Fruit fly (Drosophila melanogaster) whole organism, embryonic: ENCODE results near the gene Shaw.

Experiments
- Aef1 ChIP-seq: fragments of 200-800 bp; sonication (Bioruptor generic); IDR thresholded peaks from 3 replicates; pipeline ENCODE4 v1.3.6; 2022; ENCODE audit warnings: missing biosample characterization, missing genetic modification characterization
- CG10267 ChIP-seq: fragments of 200-800 bp; sonication (Bioruptor generic); optimal IDR thresholded peaks from 2 replicates; lab custom pipeline; 2018; ENCODE audit warnings: missing biosample characterization, mild to moderate bottlenecking, missing genetic modification characterization, moderate library complexity
- CG12744 ChIP-seq: fragments of 200-800 bp; sonication (Bioruptor generic); optimal IDR thresholded peaks from 2 replicates; lab custom pipeline; 2016; ENCODE audit warnings: missing biosample characterization, missing genetic modification characterization
- CG15073 ChIP-seq: fragments of 200-800 bp; sonication (Bioruptor generic); optimal IDR thresholded peaks from 2 replicates; lab custom pipeline; 2016; ENCODE audit warnings: missing biosample characterization, missing genetic modification characterization
- CG16779 ChIP-seq: fragments of 200-800 bp; sonication (Bioruptor generic); IDR thresholded peaks from 2 replicates; pipeline ENCODE4 v1.3.6; 2022; ENCODE audit warnings: missing biosample characterization, missing genetic modification characterization
- CG17385 ChIP-seq: fragments of 200-800 bp; sonication (Bioruptor generic); optimal IDR thresholded peaks from 3 replicates; lab custom pipeline; 2018; ENCODE audit warnings: missing biosample characterization, mild to moderate bottlenecking, missing genetic modification characterization
- CG18011 ChIP-seq: fragments of 200-800 bp; sonication (Bioruptor generic); optimal IDR thresholded peaks from 2 replicates; lab custom pipeline; 2017; ENCODE audit warnings: missing biosample characterization, missing genetic modification characterization, mild to moderate bottlenecking, moderate library complexity, missing genotype
- CG18262 ChIP-seq: fragments of 200-800 bp; optimal IDR thresholded peaks from 3 replicates; lab custom pipeline; 2019; ENCODE audit warnings: missing biosample characterization, mild to moderate bottlenecking, missing genetic modification characterization, moderate library complexity
- CG18619 ChIP-seq: fragments of 200-800 bp; sonication (Bioruptor generic); optimal IDR thresholded peaks from 3 replicates; lab custom pipeline; 2017; ENCODE audit warnings: missing biosample characterization, mild to moderate bottlenecking, missing genetic modification characterization
- CG2129 ChIP-seq: fragments of 200-800 bp; sonication (Bioruptor generic); IDR thresholded peaks from 2 replicates; pipeline ENCODE4 v1.3.6; 2022; ENCODE audit warnings: missing biosample characterization, missing genetic modification characterization; ENCODE audit not compliant: partially characterized antibody
- CG2678 ChIP-seq: fragments of 200-800 bp; sonication (Bioruptor generic); optimal IDR thresholded peaks from 3 replicates; lab custom pipeline; 2019; ENCODE audit warnings: missing biosample characterization, mild to moderate bottlenecking, missing genetic modification characterization, moderate library complexity
- CG2712 ChIP-seq: fragments of 200-800 bp; optimal IDR thresholded peaks from 3 replicates; lab custom pipeline; 2019; ENCODE audit warnings: missing biosample characterization, mild to moderate bottlenecking, missing genetic modification characterization, moderate library complexity
- CG30020 ChIP-seq: fragments of 200-800 bp; optimal IDR thresholded peaks from 2 replicates; lab custom pipeline; 2019; ENCODE audit warnings: missing biosample characterization, mild to moderate bottlenecking, missing genetic modification characterization, moderate library complexity
- CG31365 ChIP-seq: fragments of 200-800 bp; sonication (Bioruptor generic); optimal IDR thresholded peaks from 2 replicates; lab custom pipeline; 2018; ENCODE audit warnings: missing biosample characterization, mild to moderate bottlenecking, missing genetic modification characterization
- CG4707 ChIP-seq: fragments of 200-800 bp; sonication (Bioruptor generic); optimal IDR thresholded peaks from 2 replicates; lab custom pipeline; 2018; ENCODE audit warnings: missing biosample characterization, mild to moderate bottlenecking, missing genetic modification characterization, moderate library complexity
- CG6791 ChIP-seq: fragments of 200-800 bp; sonication (Bioruptor generic); IDR thresholded peaks from 3 replicates; pipeline ENCODE4 v1.3.6; 2022; ENCODE audit warnings: missing biosample characterization, missing genetic modification characterization; ENCODE audit not compliant: partially characterized antibody
- Dip2 ChIP-seq: fragments of 200-800 bp; sonication (Bioruptor generic); IDR thresholded peaks from 2 replicates; pipeline ENCODE4 v1.3.6; 2022; ENCODE audit warnings: missing biosample characterization, missing genetic modification characterization
- Dip3 ChIP-seq: fragments of 200-800 bp; sonication (Bioruptor generic); optimal IDR thresholded peaks from 3 replicates; lab custom pipeline; 2016; ENCODE audit warnings: missing biosample characterization, missing genetic modification characterization
- Dp ChIP-seq: fragments of 200-800 bp; sonication (Bioruptor generic); optimal IDR thresholded peaks from 2 replicates; lab custom pipeline; 2018; ENCODE audit warnings: missing biosample characterization, mild to moderate bottlenecking, missing genetic modification characterization, moderate library complexity
- E2f1 ChIP-seq: fragments of 200-800 bp; sonication (Bioruptor generic); IDR thresholded peaks from 2 replicates; pipeline ENCODE4 v1.3.6; 2022; ENCODE audit warnings: missing biosample characterization, missing genetic modification characterization
- MESR4 ChIP-seq: fragments of 200-800 bp; sonication (Bioruptor generic); optimal IDR thresholded peaks from 2 replicates; lab custom pipeline; 2018; ENCODE audit warnings: missing biosample characterization, mild to moderate bottlenecking, missing genetic modification characterization, moderate library complexity
- Max ChIP-seq: fragments of 200-800 bp; sonication (Bioruptor generic); optimal IDR thresholded peaks from 2 replicates; lab custom pipeline; 2016; ENCODE audit warnings: missing biosample characterization, mild to moderate bottlenecking, missing genetic modification characterization
- NFAT ChIP-seq: fragments of 200-800 bp; sonication (Bioruptor generic); IDR thresholded peaks from 2 replicates; pipeline ENCODE4 v1.3.6; 2022; ENCODE audit warnings: missing biosample characterization, missing genetic modification characterization
- Oli ChIP-seq: fragments of 200-800 bp; sonication (Bioruptor generic); optimal IDR thresholded peaks from 2 replicates; lab custom pipeline; 2018; ENCODE audit warnings: missing biosample characterization, mild to moderate bottlenecking, missing genetic modification characterization, moderate library complexity
- Ptx1 ChIP-seq: fragments of 200-800 bp; sonication (Bioruptor generic); IDR thresholded peaks from 2 replicates; pipeline ENCODE4 v1.3.6; 2022; ENCODE audit warnings: missing biosample characterization, missing genetic modification characterization
- Sox100B ChIP-seq: fragments of 200-800 bp; sonication (Bioruptor generic); optimal IDR thresholded peaks from 3 replicates; lab custom pipeline; 2018; ENCODE audit warnings: missing biosample characterization, mild to moderate bottlenecking, missing genetic modification characterization
- Taf1 ChIP-seq: fragments of 200-800 bp; sonication (Bioruptor generic); IDR thresholded peaks from 2 replicates; pipeline ENCODE4 v1.3.6; 2022; ENCODE audit warnings: missing biosample characterization, missing genetic modification characterization
- ab ChIP-seq: fragments of 200-800 bp; sonication (Bioruptor generic); optimal IDR thresholded peaks from 2 replicates; lab custom pipeline; 2016; ENCODE audit warnings: missing biosample characterization, missing genetic modification characterization
- al ChIP-seq: fragments of 200-800 bp; sonication (Bioruptor generic); IDR thresholded peaks from 2 replicates; pipeline ENCODE4 v1.3.6; 2022; ENCODE audit warnings: missing biosample characterization, missing genetic modification characterization
- ara ChIP-seq: fragments of 200-800 bp; sonication (Bioruptor generic); IDR thresholded peaks from 2 replicates; pipeline ENCODE4 v1.3.6; 2022; ENCODE audit warnings: missing biosample characterization, missing genetic modification characterization
- az2 ChIP-seq: fragments of 200-800 bp; sonication (Bioruptor generic); optimal IDR thresholded peaks from 3 replicates; lab custom pipeline; 2016; ENCODE audit warnings: missing biosample characterization, missing genetic modification characterization
- bab2 ChIP-seq: fragments of 200-800 bp; sonication (Bioruptor generic); optimal IDR thresholded peaks from 2 replicates; lab custom pipeline; 2016; ENCODE audit warnings: missing biosample characterization, missing genetic modification characterization
- ewg ChIP-seq: fragments of 200-800 bp; sonication (Bioruptor generic); optimal IDR thresholded peaks from 3 replicates; lab custom pipeline; 2017; ENCODE audit warnings: mild to moderate bottlenecking, missing biosample characterization, missing genetic modification reagents, missing genetic modification characterization
- fu2 ChIP-seq: fragments of 200-800 bp; sonication (Bioruptor generic); optimal IDR thresholded peaks from 2 replicates; lab custom pipeline; 2016; ENCODE audit warnings: missing biosample characterization, missing genetic modification characterization
- gfzf ChIP-seq: fragments of 200-800 bp; sonication (Bioruptor generic); optimal IDR thresholded peaks from 2 replicates; lab custom pipeline; 2016; ENCODE audit warnings: missing biosample characterization, mild to moderate bottlenecking, missing genetic modification characterization, moderate library complexity
- gt ChIP-seq: fragments of 200-800 bp; sonication (Bioruptor generic); IDR thresholded peaks from 2 replicates; pipeline ENCODE4 v1.3.6; 2022; ENCODE audit warnings: missing biosample characterization, missing genetic modification characterization
- hkb ChIP-seq, 2 experiments: fragments of 200-800 bp in 1 of 2; fragments of >200 bp in 1 of 2; sonication (Bioruptor generic) in 1 of 2; IDR thresholded peaks in 1 of 2; optimal IDR thresholded peaks in 1 of 2; 2 replicates each; pipeline versions ENCODE4 v1.3.6 to Lab custom; 2017 to 2022; ENCODE audit warnings: missing biosample characterization in 1 of 2, missing genetic modification characterization in 1 of 2
- insv ChIP-seq, 2 experiments: fragments of 200-800 bp; sonication (Bioruptor generic); optimal IDR thresholded peaks; 3 replicates each; lab custom pipeline; 2016 to 2018; ENCODE audit warnings: missing biosample characterization in 2 of 2, missing genetic modification characterization in 2 of 2
- lmd ChIP-seq: fragments of 200-800 bp; sonication (Bioruptor generic); IDR thresholded peaks from 2 replicates; pipeline ENCODE4 v1.3.6; 2022; ENCODE audit warnings: missing biosample characterization, missing genetic modification characterization
- mam ChIP-seq: fragments of 200-800 bp; sonication (Bioruptor generic); optimal IDR thresholded peaks from 3 replicates; lab custom pipeline; 2016; ENCODE audit warnings: missing biosample characterization, missing genetic modification characterization
- onecut ChIP-seq: fragments of 200-800 bp; sonication (Bioruptor generic); IDR thresholded peaks from 2 replicates; pipeline ENCODE4 v1.3.6; 2022; ENCODE audit warnings: missing biosample characterization, missing genetic modification characterization
- pum ChIP-seq: fragments of 200-800 bp; sonication (Bioruptor generic); optimal IDR thresholded peaks from 2 replicates; lab custom pipeline; 2016; ENCODE audit warnings: missing biosample characterization, missing genetic modification characterization
- sd ChIP-seq: fragments of 200-800 bp; sonication (Bioruptor generic); optimal IDR thresholded peaks from 3 replicates; lab custom pipeline; 2018; ENCODE audit warnings: missing biosample characterization, mild to moderate bottlenecking, missing genetic modification characterization, moderate library complexity
- tll ChIP-seq, 2 experiments: fragments of 200-800 bp in 1 of 2; fragments of >200 bp in 1 of 2; sonication (Bioruptor generic) in 1 of 2; optimal IDR thresholded peaks; 2 replicates each; lab custom pipeline; 2017 to 2019; ENCODE audit warnings: missing biosample characterization in 2 of 2, missing genetic modification characterization in 2 of 2, mild to moderate bottlenecking in 1 of 2, moderate library complexity in 1 of 2
- trem ChIP-seq: fragments of 200-800 bp; optimal IDR thresholded peaks from 3 replicates; lab custom pipeline; 2019; ENCODE audit warnings: missing biosample characterization, mild to moderate bottlenecking, missing genetic modification characterization, moderate library complexity
- twi ChIP-seq: fragments of 200-800 bp; optimal IDR thresholded peaks from 2 replicates; lab custom pipeline; 2019; ENCODE audit warnings: missing biosample characterization, mild to moderate bottlenecking, missing genetic modification characterization, moderate library complexity
- unc-4 ChIP-seq: fragments of 200-800 bp; sonication (Bioruptor generic); IDR thresholded peaks from 2 replicates; pipeline ENCODE4 v1.3.6; 2022; ENCODE audit warnings: missing biosample characterization, missing genetic modification characterization; ENCODE audit not compliant: partially characterized antibody
- usp ChIP-seq: fragments of >200 bp; optimal IDR thresholded peaks from 2 replicates; lab custom pipeline; 2017; ENCODE audit warnings: missing biosample characterization, missing genetic modification characterization
- wor ChIP-seq: fragments of 200-800 bp; sonication (Bioruptor generic); IDR thresholded peaks from 2 replicates; pipeline ENCODE4 v1.3.6; 2022; ENCODE audit warnings: missing biosample characterization, missing genetic modification characterization

The Shaw gene

DNA sequence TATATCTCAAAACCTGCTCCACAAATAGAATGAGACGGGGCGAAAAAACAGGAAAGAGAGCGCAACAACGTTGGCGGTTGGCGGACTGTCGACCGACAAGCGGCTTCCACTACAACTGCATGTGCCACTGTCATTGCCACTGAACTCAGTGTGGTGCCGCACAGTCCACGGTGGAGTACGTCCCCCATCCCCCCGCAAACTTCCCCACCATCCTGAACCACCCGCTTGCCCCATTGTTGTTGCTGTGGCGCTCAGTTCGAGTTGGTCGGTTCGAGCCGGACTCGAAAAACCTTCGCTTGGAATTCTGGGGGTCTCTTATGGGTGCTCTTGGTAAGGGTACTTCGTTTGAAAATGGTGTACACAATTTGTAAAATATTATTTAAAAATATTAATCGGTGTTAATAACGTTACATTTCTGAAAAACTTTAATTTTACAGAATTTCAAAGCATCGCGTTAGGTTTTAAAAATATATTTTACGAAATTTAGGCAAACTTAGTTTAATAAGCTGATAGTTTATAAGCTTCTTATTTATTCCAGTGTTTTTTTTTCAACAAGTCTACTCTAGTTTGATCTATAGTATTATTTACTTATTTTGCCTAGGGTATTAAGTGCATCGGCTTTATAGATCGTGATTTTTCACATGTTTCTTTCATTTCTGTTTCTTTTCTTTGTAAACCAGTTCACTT is 55.1 kb downstream of the Shaw start (continued):
- TF ChIP-seq bab2 (GFP tag; lab: Kevin White, UChicago) (no peak), CG18011 (GFP tag; lab: Kevin White, UChicago) (no peak), CG2129 (GFP tag; lab: Robert Waterston, UW) (no peak), Sox100B (GFP tag; lab: Kevin White, UChicago) (peak; percentile 45), tll (GFP tag; optimal IDR thresholded peaks at IDR 0.05; lab: Kevin White, UChicago) (no peak), CG31365 (no peak), pum (GFP tag; lab: Kevin White, UChicago) (peak; percentile 18), Max (GFP tag; lab: Kevin White, UChicago) (peak; percentile 16), CG2678 (tag; lab: Kevin White, UChicago) (peak; percentile 82), onecut (0 out of 2 replicates have a peak, but pooled peaks have one; percentile 18), CG16779 (GFP tag; lab: Robert Waterston, UW) (no peak), gfzf (GFP tag; lab: Kevin White, UChicago) (no peak), ara (no peak), CG30020 (tag; lab: Kevin White, UChicago) (peak; percentile 7), az2 (GFP tag; lab: Kevin White, UChicago) (peak; percentile 62), wor (GFP tag; lab: Robert Waterston, UW) (no peak), Dip3 (GFP tag; lab: Kevin White, UChicago) (no peak), CG15073 (GFP tag; lab: Kevin White, UChicago) (no peak), trem (tag; lab: Kevin White, UChicago) (peak; percentile 43), CG18619 (peak; percentile 33), CG12744 (GFP tag; lab: Kevin White, UChicago) (peak; percentile 22), ewg (GFP tag; lab: Kevin White, UChicago) (no peak), fu2 (GFP tag; lab: Kevin White, UChicago) (no peak), Ptx1 (no peak), CG4707 (GFP tag; lab: Kevin White, UChicago) (no peak), mam (GFP tag; lab: Kevin White, UChicago) (peak; percentile 7), Taf1 (no peak), al (GFP tag; lab: Robert Waterston, UW) (peak; percentile 49; the same call in 1 of the 2 replicates), sd (peak; percentile 52), lmd (GFP tag; lab: Robert Waterston, UW) (peak; percentile 48), gt (no peak), NFAT (GFP tag; lab: Robert Waterston, UW) (no peak), Oli (tag; lab: Kevin White, UChicago) (peak; percentile 56), E2f1 (no peak), CG18262 (tag; lab: Kevin White, UChicago) (peak; percentile 82), hkb (optimal IDR thresholded peaks at IDR 0.05; lab: Kevin White, UChicago) (no peak), hkb (GFP tag; IDR thresholded peaks at IDR 0.05; lab: Robert Waterston, UW) (no peak), insv (GFP tag; optimal IDR thresholded peaks at IDR 0.05; lab: Kevin White, UChicago) (no peak), CG17385 (GFP tag; lab: Kevin White, UChicago) (peak; percentile 66), CG10267 (tag; lab: Kevin White, UChicago) (peak; percentile 41), CG2712 (tag; lab: Kevin White, UChicago) (peak; percentile 79), Dp (GFP tag; lab: Kevin White, UChicago) (no peak), CG6791 (GFP tag; lab: Robert Waterston, UW) (no peak), usp (no peak), Aef1 (GFP tag; lab: Robert Waterston, UW) (peak; percentile 44; the same call in 1 of the 3 replicates), Dip2 (GFP tag; lab: Robert Waterston, UW) (no peak), twi (no peak), MESR4 (GFP tag; lab: Kevin White, UChicago) (no peak), ab (GFP tag; lab: Kevin White, UChicago) (no peak), unc-4 (GFP tag; lab: Robert Waterston, UW) (no peak)
